Fruit fly (Drosophila melanogaster): Measurements from ENCODE around the gene CG7627.

DNA sequence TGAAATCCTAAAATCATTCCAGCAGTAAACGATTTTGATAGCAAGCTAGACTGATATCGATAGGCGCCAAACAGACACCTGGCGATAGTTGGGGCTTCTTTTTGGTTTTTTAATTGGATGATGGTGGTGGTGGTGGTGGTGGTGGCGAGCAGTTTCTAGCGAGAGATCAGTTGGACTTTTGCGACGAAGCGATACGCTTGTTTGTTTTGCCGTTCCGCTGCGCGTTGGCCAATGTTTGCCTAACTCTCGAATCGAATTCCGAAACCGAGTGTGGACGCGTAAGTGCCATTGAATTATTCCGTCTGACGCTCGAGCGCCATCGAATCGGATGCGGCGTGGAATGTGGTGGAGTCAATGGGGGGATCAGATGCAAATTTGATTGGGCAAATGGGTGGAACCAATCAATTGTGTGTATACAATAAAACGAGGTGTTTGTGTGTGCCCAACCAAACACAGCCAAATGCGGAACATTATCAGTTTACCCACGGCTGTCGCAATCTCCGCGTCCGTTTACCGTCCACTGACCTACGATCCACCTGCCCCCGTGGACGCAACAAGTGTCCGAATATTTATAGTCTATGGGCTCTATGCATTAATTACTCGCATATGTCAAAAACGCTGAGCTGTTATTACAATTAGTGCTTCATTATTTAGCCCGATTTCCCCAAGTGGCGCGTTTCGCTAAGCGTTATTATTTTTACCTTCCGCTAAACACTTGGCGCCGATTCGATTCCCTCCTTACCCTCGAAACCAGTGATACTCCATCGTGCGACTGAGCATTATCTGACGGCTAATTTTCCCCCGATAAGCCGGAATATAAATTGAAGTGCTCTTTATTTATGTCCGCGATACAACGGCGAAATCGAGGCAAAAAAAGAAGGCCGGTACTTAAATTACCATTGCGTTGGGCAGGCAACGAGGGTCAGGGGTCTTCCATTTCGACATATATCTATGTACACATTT, 8.4 kb upstream of the CG7627 start, which contains the start of gene CG17292:
- TF ChIP-seq CG34367 (tag; optimal IDR thresholded peaks at IDR 0.05) = no peak
- no peak for TF ChIP-seq Pif1A (GFP tag; optimal IDR thresholded peaks at IDR 0.05)
- TF ChIP-seq CG13204 (GFP tag; optimal IDR thresholded peaks at IDR 0.05) = no peak
- no peak for TF ChIP-seq D1 (tag; optimal IDR thresholded peaks at IDR 0.05)
- TF ChIP-seq CG8159 (tag; optimal IDR thresholded peaks at IDR 0.05) = no peak
- no peak for TF ChIP-seq CG17806 (tag; optimal IDR thresholded peaks at IDR 0.05)
- no peak for TF ChIP-seq Snoo (tag; optimal IDR thresholded peaks at IDR 0.05)
- peak; percentile 67; the same call in 2 of the 3 replicates for TF ChIP-seq fd96Ca (GFP tag; IDR thresholded peaks at IDR 0.05)
- peak; percentile 16 for TF ChIP-seq CG15710 (tag; optimal IDR thresholded peaks at IDR 0.05)
- peak; percentile 50; the same call in 1 of the 3 replicates for TF ChIP-seq CG4496 (GFP tag; IDR thresholded peaks at IDR 0.05)
